Fruit fly (Drosophila melanogaster): ENCODE results near the gene HGTX.

The HGTX gene

dm6 chr3L:14599503-14599902 is at the start of gene HGTX (continued):
- TF ChIP-seq CG10979 (tag; optimal IDR thresholded peaks at IDR 0.05) (no peak), CG42726 (GFP tag; IDR thresholded peaks at IDR 0.05; ENCODE audit: partially characterized antibody) (no peak), CG8089 (GFP tag; optimal IDR thresholded peaks at IDR 0.05) (no peak), nmo (GFP tag; optimal IDR thresholded peaks at IDR 0.05) (no peak), jigr1 (GFP tag; IDR thresholded peaks at IDR 0.05) (no peak), HLH54F (GFP tag; optimal IDR thresholded peaks at IDR 0.05) (no peak), tup (GFP tag; optimal IDR thresholded peaks at IDR 0.05) (no peak), CG13624 (GFP tag; optimal IDR thresholded peaks at IDR 0.05) (no peak), Fer2 (tag; optimal IDR thresholded peaks at IDR 0.05) (no peak), CG3838 (GFP tag; optimal IDR thresholded peaks at IDR 0.05) (no peak), CG16863 (GFP tag; optimal IDR thresholded peaks at IDR 0.05) (no peak), ap (GFP tag; IDR thresholded peaks at IDR 0.05) (no peak), zf30C (GFP tag; optimal IDR thresholded peaks at IDR 0.05) (peak; percentile 0), CG12659 (GFP tag; optimal IDR thresholded peaks at IDR 0.05) (no peak), eyg (GFP tag; optimal IDR thresholded peaks at IDR 0.05) (no peak), row (GFP tag; IDR thresholded peaks at IDR 0.05) (no peak), CG10462 (GFP tag; optimal IDR thresholded peaks at IDR 0.05) (no peak), ato (GFP tag; IDR thresholded peaks at IDR 0.05; ENCODE audit: partially characterized antibody) (no peak), CG10321 (GFP tag; IDR thresholded peaks at IDR 0.05) (peak; percentile 89), wor (GFP tag; IDR thresholded peaks at IDR 0.05) (no peak), CG10959 (GFP tag; IDR thresholded peaks at IDR 0.05) (no peak), gsb (GFP tag; IDR thresholded peaks at IDR 0.05) (no peak)

- TF ChIP-seq CG9215 (GFP tag; IDR thresholded peaks at IDR 0.05) (no peak), jing (GFP tag; optimal IDR thresholded peaks at IDR 0.05) (no peak), pfk (GFP tag; optimal IDR thresholded peaks at IDR 0.05) (no peak), CG11696 (GFP tag; IDR thresholded peaks at IDR 0.05) (peak; percentile 70), Drgx (GFP tag; IDR thresholded peaks at IDR 0.05) (no peak), crol (GFP tag; IDR thresholded peaks at IDR 0.05) (peak; percentile 55), CG6272 (GFP tag; IDR thresholded peaks at IDR 0.05) (no peak), org-1 (GFP tag; optimal IDR thresholded peaks at IDR 0.05) (no peak), phol (tag; optimal IDR thresholded peaks at IDR 0.05) (no peak), CG7556 (GFP tag; optimal IDR thresholded peaks at IDR 0.05) (no peak), bsh (GFP tag; optimal IDR thresholded peaks at IDR 0.05) (peak in 1 of 2 experiments; percentile 47), eve (GFP tag; optimal IDR thresholded peaks at IDR 0.05) (peak in 1 of 2 experiments; percentile 29), MBD-R2 (GFP tag; IDR thresholded peaks at IDR 0.05) (no peak), pita (GFP tag; optimal IDR thresholded peaks at IDR 0.05) (no peak), CG15601 (tag; optimal IDR thresholded peaks at IDR 0.05) (no peak)
These were observed 49.6 kb upstream of the HGTX start for dm6 chr3L:14648922-14649321.

- TF ChIP-seq nom (GFP tag; optimal IDR thresholded peaks at IDR 0.05) = peak; percentile 49
- 0 out of 2 replicates have a peak, but pooled peaks have one; percentile 11 for TF ChIP-seq CG4360 (GFP tag; IDR thresholded peaks at IDR 0.05)
- no peak for TF ChIP-seq Hr39 (optimal IDR thresholded peaks at IDR 0.05)
- peak; percentile 17 for TF ChIP-seq gem (tag; optimal IDR thresholded peaks at IDR 0.05)
- TF ChIP-seq dmrt11E (tag; optimal IDR thresholded peaks at IDR 0.05) = peak; percentile 18
- TF ChIP-seq Med (GFP tag) = peak; percentile 13
- TF ChIP-seq Drgx (GFP tag; IDR thresholded peaks at IDR 0.05) = peak; percentile 72
- TF ChIP-seq CG1233 (GFP tag; optimal IDR thresholded peaks at IDR 0.05) = no peak
- peak; percentile 13 for TF ChIP-seq ewg (GFP tag; optimal IDR thresholded peaks at IDR 0.05)
- peak; percentile 57; the same call in 1 of the 2 replicates for TF ChIP-seq crol (GFP tag; IDR thresholded peaks at IDR 0.05)
- no peak for TF ChIP-seq CG15479 (GFP tag; optimal IDR thresholded peaks at IDR 0.05)
- TF ChIP-seq lbe (GFP tag; optimal IDR thresholded peaks at IDR 0.05) = peak; percentile 73
- peak; percentile 4 for TF ChIP-seq CG2712 (tag; optimal IDR thresholded peaks at IDR 0.05)
- TF ChIP-seq E2f1 (GFP tag; IDR thresholded peaks at IDR 0.05) = no peak
- TF ChIP-seq bsh (GFP tag; optimal IDR thresholded peaks at IDR 0.05) = peak in 1 of 2 experiments; percentile 57
These were observed 48.0 kb upstream of the HGTX start for dm6 chr3L:14647210-14647869.
